Fruit fly (Drosophila melanogaster): ENCODE measurements around the gene CG1105.

dm6 chr3R:7075712-7076183, 8.8 kb upstream of the CG1105 start:
- TF ChIP-seq Sin3A (optimal IDR thresholded peaks at IDR 0.05): no peak
- peak; percentile 55 for TF ChIP-seq ttk (optimal IDR thresholded peaks at IDR 0.05)

Measured in Kc167 (cell line).